Fruit fly (Drosophila melanogaster) whole organism, embryonic: ENCODE data around the gene Pxn.

Source experiments
- BEAF-32 ChIP-seq: fragments of 200-800 bp; sonication (Bioruptor generic); optimal IDR thresholded peaks from 3 replicates; lab custom pipeline; 2017; ENCODE audit warnings: missing biosample characterization, missing genetic modification characterization, mild to moderate bottlenecking, moderate library complexity, missing genetic modification reagents
- Bgb ChIP-seq: fragments of 200-800 bp; sonication (Bioruptor generic); IDR thresholded peaks from 2 replicates; pipeline ENCODE4 v1.3.6; 2022; ENCODE audit warnings: missing biosample characterization, missing genetic modification characterization; ENCODE audit not compliant: partially characterized antibody
- CG10979 ChIP-seq: fragments of 200-800 bp; sonication (Bioruptor generic); optimal IDR thresholded peaks from 2 replicates; lab custom pipeline; 2018; ENCODE audit warnings: missing biosample characterization, mild to moderate bottlenecking, missing genetic modification characterization, moderate library complexity
- CG12219 ChIP-seq: fragments of 200-800 bp; sonication (Bioruptor generic); optimal IDR thresholded peaks from 3 replicates; lab custom pipeline; 2018; ENCODE audit warnings: missing biosample characterization, mild to moderate bottlenecking, missing genetic modification characterization
- CG12299 ChIP-seq: fragments of 200-800 bp; sonication (Bioruptor generic); optimal IDR thresholded peaks from 2 replicates; lab custom pipeline; 2018; ENCODE audit warnings: missing biosample characterization, mild to moderate bottlenecking, missing genetic modification characterization
- CG12391 ChIP-seq: fragments of 200-800 bp; sonication (Bioruptor generic); optimal IDR thresholded peaks from 3 replicates; lab custom pipeline; 2018; ENCODE audit warnings: missing biosample characterization, mild to moderate bottlenecking, missing genetic modification characterization, moderate library complexity
- CG13123 ChIP-seq: fragments of 200-800 bp; sonication (Bioruptor generic); optimal IDR thresholded peaks from 2 replicates; lab custom pipeline; 2016; ENCODE audit warnings: missing biosample characterization, missing genetic modification characterization
- CG14050 ChIP-seq: fragments of 200-800 bp; sonication (Bioruptor generic); IDR thresholded peaks from 3 replicates; pipeline ENCODE4 v1.3.6; 2022; ENCODE audit warnings: missing biosample characterization, missing genetic modification characterization
- CG14667 ChIP-seq: fragments of 200-800 bp; sonication (Bioruptor generic); IDR thresholded peaks from 2 replicates; pipeline ENCODE4 v1.3.6; 2022; ENCODE audit warnings: missing biosample characterization, missing genetic modification characterization
- CG15011 ChIP-seq: fragments of 200-800 bp; sonication (Bioruptor generic); optimal IDR thresholded peaks from 3 replicates; lab custom pipeline; 2018; ENCODE audit warnings: missing biosample characterization, mild to moderate bottlenecking, missing genetic modification characterization
- CG16813 ChIP-seq: fragments of 200-800 bp; sonication (Bioruptor generic); IDR thresholded peaks from 3 replicates; pipeline ENCODE4 v1.3.6; 2022; ENCODE audit warnings: missing biosample characterization, missing genetic modification characterization; ENCODE audit not compliant: partially characterized antibody
- CG18619 ChIP-seq: fragments of 200-800 bp; sonication (Bioruptor generic); optimal IDR thresholded peaks from 3 replicates; lab custom pipeline; 2017; ENCODE audit warnings: missing biosample characterization, mild to moderate bottlenecking, missing genetic modification characterization
- CG30020 ChIP-seq: fragments of 200-800 bp; optimal IDR thresholded peaks from 2 replicates; lab custom pipeline; 2019; ENCODE audit warnings: missing biosample characterization, mild to moderate bottlenecking, missing genetic modification characterization, moderate library complexity
- CG4854 ChIP-seq: fragments of 200-800 bp; sonication (Bioruptor generic); optimal IDR thresholded peaks from 2 replicates; lab custom pipeline; 2016; ENCODE audit warnings: missing biosample characterization, missing genetic modification characterization, inconsistent platforms
- CG6175 ChIP-seq: fragments of 200-800 bp; sonication (Bioruptor generic); IDR thresholded peaks from 3 replicates; pipeline ENCODE4 v1.3.6; 2022; ENCODE audit warnings: missing biosample characterization, missing genetic modification characterization
- CG7372 ChIP-seq: fragments of 200-800 bp; sonication (Bioruptor generic); IDR thresholded peaks from 2 replicates; pipeline ENCODE4 v1.3.6; 2022; ENCODE audit warnings: missing biosample characterization, missing genetic modification characterization
- CG7963 ChIP-seq: fragments of 200-800 bp; sonication (Bioruptor generic); IDR thresholded peaks from 3 replicates; pipeline ENCODE4 v1.3.6; 2022; ENCODE audit warnings: missing biosample characterization, missing genetic modification characterization; ENCODE audit not compliant: partially characterized antibody
- CG8924 ChIP-seq: fragments of 200-800 bp; optimal IDR thresholded peaks from 3 replicates; lab custom pipeline; 2019; ENCODE audit warnings: missing biosample characterization, mild to moderate bottlenecking, missing genetic modification characterization, moderate library complexity
- CTCF ChIP-seq: fragments of 200-800 bp; sonication (Bioruptor generic); optimal IDR thresholded peaks from 2 replicates; lab custom pipeline; 2017; ENCODE audit warnings: missing biosample characterization, mild to moderate bottlenecking, missing genetic modification characterization, moderate library complexity
- CrebB ChIP-seq: fragments of 200-800 bp; sonication (Bioruptor generic); optimal IDR thresholded peaks from 3 replicates; lab custom pipeline; 2018; ENCODE audit warnings: missing biosample characterization, mild to moderate bottlenecking, missing genetic modification characterization
- D19A ChIP-seq: fragments of 200-800 bp; optimal IDR thresholded peaks from 3 replicates; lab custom pipeline; 2019; ENCODE audit warnings: missing biosample characterization, mild to moderate bottlenecking, missing genetic modification characterization, moderate library complexity
- Dad ChIP-seq: fragments of 200-800 bp; sonication (Bioruptor generic); optimal IDR thresholded peaks from 3 replicates; lab custom pipeline; 2016; ENCODE audit warnings: missing biosample characterization, missing genetic modification characterization
- Deaf1 ChIP-seq: fragments of 200-800 bp; optimal IDR thresholded peaks from 3 replicates; lab custom pipeline; 2019; ENCODE audit warnings: missing biosample characterization, mild to moderate bottlenecking, missing genetic modification characterization, moderate library complexity
- Dll ChIP-seq: fragments of 200-800 bp; sonication (Bioruptor generic); IDR thresholded peaks from 4 replicates; pipeline ENCODE4 v1.3.6; 2022; ENCODE audit warnings: missing biosample characterization, missing genetic modification characterization; ENCODE audit not compliant: partially characterized antibody
- Fer1 ChIP-seq: fragments of 200-800 bp; sonication (Bioruptor generic); optimal IDR thresholded peaks from 2 replicates; lab custom pipeline; 2017; ENCODE audit warnings: missing biosample characterization, mild to moderate bottlenecking, missing genetic modification characterization
- Fer3 ChIP-seq: fragments of 200-800 bp; sonication (Bioruptor generic); optimal IDR thresholded peaks from 2 replicates; lab custom pipeline; 2018; ENCODE audit warnings: missing biosample characterization, mild to moderate bottlenecking, missing genetic modification characterization, moderate library complexity
- GATAe ChIP-seq: fragments of 200-800 bp; sonication (Bioruptor generic); conservative IDR thresholded peaks from 2 replicates; pipeline ENCODE4 v1.3.6; 2022; ENCODE audit warnings: missing biosample characterization, missing genetic modification characterization
- Oli ChIP-seq: fragments of 200-800 bp; sonication (Bioruptor generic); optimal IDR thresholded peaks from 2 replicates; lab custom pipeline; 2018; ENCODE audit warnings: missing biosample characterization, mild to moderate bottlenecking, missing genetic modification characterization, moderate library complexity
- Ravus ChIP-seq: fragments of 200-800 bp; sonication (Bioruptor generic); IDR thresholded peaks from 2 replicates; pipeline ENCODE4 v1.3.6; 2022; ENCODE audit warnings: missing biosample characterization, missing genetic modification characterization
- bbx ChIP-seq: fragments of 200-800 bp; sonication (Bioruptor generic); IDR thresholded peaks from 2 replicates; pipeline ENCODE4 v1.3.6; 2022; ENCODE audit warnings: missing biosample characterization, missing genetic modification characterization; ENCODE audit not compliant: partially characterized antibody
- btn ChIP-seq: fragments of 200-800 bp; sonication (Bioruptor generic); optimal IDR thresholded peaks from 2 replicates; lab custom pipeline; 2016; ENCODE audit warnings: missing biosample characterization, missing genetic modification characterization
- en ChIP-seq: fragments of 200-800 bp; sonication (Bioruptor generic); optimal IDR thresholded peaks from 2 replicates; lab custom pipeline; 2016; ENCODE audit warnings: missing biosample characterization, missing genetic modification characterization
- eve ChIP-seq, 2 experiments: fragments of >200 bp; optimal IDR thresholded peaks; 2 replicates each; lab custom pipeline; 2017; ENCODE audit warnings: missing biosample characterization in 2 of 2, missing genetic modification characterization in 2 of 2
- exex ChIP-seq: fragments of 200-800 bp; sonication (Bioruptor generic); optimal IDR thresholded peaks from 4 replicates; lab custom pipeline; 2018; ENCODE audit warnings: missing biosample characterization, mild to moderate bottlenecking, missing genetic modification characterization, moderate library complexity
- gfzf ChIP-seq: fragments of 200-800 bp; sonication (Bioruptor generic); optimal IDR thresholded peaks from 2 replicates; lab custom pipeline; 2016; ENCODE audit warnings: missing biosample characterization, mild to moderate bottlenecking, missing genetic modification characterization, moderate library complexity
- klu ChIP-seq: fragments of 200-800 bp; sonication (Bioruptor generic); IDR thresholded peaks from 2 replicates; pipeline ENCODE4 v1.3.6; 2022; ENCODE audit warnings: missing biosample characterization, missing genetic modification characterization
- knrl ChIP-seq: fragments of 200-800 bp; sonication (Bioruptor generic); IDR thresholded peaks from 3 replicates; pipeline ENCODE4 v1.3.6; 2022; ENCODE audit warnings: missing biosample characterization, missing genetic modification characterization; ENCODE audit not compliant: partially characterized antibody
- mld ChIP-seq: fragments of 200-800 bp; sonication (Bioruptor generic); IDR thresholded peaks from 3 replicates; pipeline ENCODE4 v1.3.6; 2022; ENCODE audit warnings: missing biosample characterization, missing genetic modification characterization; ENCODE audit not compliant: partially characterized antibody
- peb ChIP-seq: fragments of 200-800 bp; sonication (Bioruptor generic); IDR thresholded peaks from 2 replicates; pipeline ENCODE4 v1.3.6; 2022; ENCODE audit warnings: missing biosample characterization, missing genetic modification characterization
- pho ChIP-seq: fragments of 200-800 bp; sonication (Bioruptor generic); optimal IDR thresholded peaks from 2 replicates; lab custom pipeline; 2016; ENCODE audit warnings: missing biosample characterization, missing genetic modification characterization
- prd ChIP-seq, 3 experiments: fragments of >200 bp in 2 of 3; fragments of 200-800 bp in 1 of 3; sonication (Bioruptor generic) in 1 of 3; optimal IDR thresholded peaks in 2 of 3; IDR thresholded peaks in 1 of 3; 2 replicates in 2 of 3; 3 replicates in 1 of 3; pipeline versions ENCODE4 v1.3.6 to Lab custom; 2017 to 2022; ENCODE audit warnings: missing biosample characterization in 1 of 3, missing genetic modification characterization in 1 of 3
- psq ChIP-seq: fragments of 200-800 bp; sonication (Bioruptor generic); optimal IDR thresholded peaks from 2 replicates; lab custom pipeline; 2017; ENCODE audit warnings: missing biosample characterization, missing genetic modification characterization
- salm ChIP-seq: fragments of 200-800 bp; sonication (Bioruptor generic); optimal IDR thresholded peaks from 2 replicates; lab custom pipeline; 2018; ENCODE audit warnings: missing biosample characterization, mild to moderate bottlenecking, missing genetic modification characterization
- schlank ChIP-seq: fragments of 200-800 bp; sonication (Bioruptor generic); optimal IDR thresholded peaks from 2 replicates; lab custom pipeline; 2018; ENCODE audit warnings: missing biosample characterization, mild to moderate bottlenecking, missing genetic modification characterization
- sens ChIP-seq: fragments of 200-800 bp; sonication (Bioruptor generic); peaks from one replicate; lab custom pipeline; 2016; ENCODE audit warnings: missing biosample characterization, missing genetic modification characterization
- tx ChIP-seq: fragments of 200-800 bp; sonication (Bioruptor generic); optimal IDR thresholded peaks from 2 replicates; lab custom pipeline; 2016; ENCODE audit warnings: missing biosample characterization, missing genetic modification characterization
- wor ChIP-seq: fragments of 200-800 bp; sonication (Bioruptor generic); IDR thresholded peaks from 2 replicates; pipeline ENCODE4 v1.3.6; 2022; ENCODE audit warnings: missing biosample characterization, missing genetic modification characterization
- zfh1 ChIP-seq: fragments of 200-800 bp; sonication (Bioruptor generic); IDR thresholded peaks from 3 replicates; pipeline ENCODE4 v1.3.6; 2022; ENCODE audit warnings: missing biosample characterization, missing genetic modification characterization

The Pxn gene

DNA sequence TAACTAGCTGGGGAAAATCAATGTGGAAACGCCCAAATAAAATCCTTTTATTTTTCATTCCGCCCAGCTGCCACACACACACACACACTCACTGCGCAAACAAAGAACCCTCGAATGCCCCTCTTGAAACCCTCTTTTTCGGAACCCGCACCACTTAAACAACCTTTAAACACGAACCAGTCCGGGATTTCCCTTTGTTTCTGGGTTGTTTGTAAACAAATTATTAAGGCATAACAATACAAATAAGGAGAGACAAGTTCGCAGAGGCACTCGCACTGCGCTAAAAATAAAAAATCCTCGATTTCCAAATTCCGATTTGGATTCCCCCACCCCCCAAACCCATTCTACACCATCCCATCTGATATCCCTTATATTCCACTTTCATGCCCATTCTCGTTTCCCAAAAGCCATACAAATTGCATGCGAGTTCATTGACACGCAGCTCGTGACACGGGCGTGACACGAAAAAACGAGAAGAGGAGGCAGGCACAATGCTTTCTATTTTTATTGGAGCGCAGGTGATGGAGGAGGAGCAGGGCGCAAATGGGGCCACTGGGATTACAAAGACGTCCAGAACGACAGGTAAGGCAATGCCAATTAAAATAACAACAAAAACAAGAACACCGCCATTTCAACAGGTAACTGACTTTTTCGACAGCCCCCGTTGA lies 50.2 kb downstream of the Pxn start (continued):
- TF ChIP-seq klu (GFP tag; lab: Robert Waterston, UW) (no peak), CG16813 (GFP tag; lab: Robert Waterston, UW) (peak; percentile 69), CG7963 (GFP tag; lab: Robert Waterston, UW) (peak; percentile 60; the same call in 2 of the 3 replicates), sens (GFP tag; lab: Kevin White, UChicago) (peak; percentile 23), peb (GFP tag; lab: Robert Waterston, UW) (no peak), knrl (GFP tag; lab: Robert Waterston, UW) (peak; percentile 28; the same call in 1 of the 3 replicates), CG13123 (GFP tag; lab: Kevin White, UChicago) (no peak), mld (GFP tag; lab: Robert Waterston, UW) (peak; percentile 83), eve (GFP tag; optimal IDR thresholded peaks at IDR 0.05; lab: Kevin White, UChicago) (no peak), D19A (tag; lab: Kevin White, UChicago) (no peak), BEAF-32 (GFP tag; lab: Kevin White, UChicago) (peak; percentile 57), Bgb (GFP tag; lab: Robert Waterston, UW) (peak; percentile 53), Dll (GFP tag; lab: Robert Waterston, UW) (peak; percentile 86), GATAe (GFP tag; lab: Robert Waterston, UW) (no peak), CG6175 (no peak)
- TF ChIP-seq, all 482 proteins: peak for 34

DNA sequence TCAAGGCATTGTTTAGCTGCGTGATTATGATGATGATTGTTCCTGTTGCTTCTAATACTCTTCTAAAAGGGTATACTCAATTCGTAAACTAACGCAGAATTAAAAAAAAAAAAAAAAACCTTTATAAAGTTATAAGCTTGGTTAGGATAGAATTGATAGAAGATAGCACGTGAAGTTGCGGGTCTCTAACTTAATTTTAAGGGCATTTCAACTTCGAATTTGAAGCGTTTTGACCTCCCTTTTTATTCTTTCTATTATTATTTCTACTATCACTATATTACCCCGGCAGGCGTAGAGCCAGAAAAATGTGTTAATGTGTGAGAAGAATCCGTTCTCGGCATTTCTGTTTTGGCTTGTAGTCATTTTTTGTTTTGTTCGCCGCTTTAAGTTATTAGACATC lies 51.1 kb downstream of the Pxn start:
- TF ChIP-seq Fer3 (tag; lab: Kevin White, UChicago) (peak; percentile 59), Fer1 (GFP tag; lab: Kevin White, UChicago) (peak; percentile 46), CG14050 (GFP tag; lab: Robert Waterston, UW) (0 out of 3 replicates have a peak, but pooled peaks have one; percentile 26), CG14667 (peak; percentile 47), CG12391 (tag; lab: Kevin White, UChicago) (peak; percentile 70), wor (GFP tag; lab: Robert Waterston, UW) (peak; percentile 53; the same call in 1 of the 2 replicates), CG18619 (GFP tag; lab: Kevin White, UChicago) (peak; percentile 16), Oli (peak; percentile 67), CTCF (GFP tag; lab: Kevin White, UChicago) (no peak), CrebB (tag; lab: Kevin White, UChicago) (no peak), Ravus (GFP tag; lab: Robert Waterston, UW) (no peak; the same call in 1 of the 2 replicates), prd (optimal IDR thresholded peaks at IDR 0.05; lab: Kevin White, UChicago) (no peak), prd (GFP tag; IDR thresholded peaks at IDR 0.05; lab: Robert Waterston, UW) (peak; percentile 47; the same call in 2 of the 3 replicates), pho (no peak), Dad (GFP tag; lab: Kevin White, UChicago) (peak; percentile 33), CG12299 (tag; lab: Kevin White, UChicago) (no peak), CG7372 (GFP tag; lab: Robert Waterston, UW) (peak; percentile 28; the same call in 1 of the 2 replicates), btn (GFP tag; lab: Kevin White, UChicago) (no peak), CG15011 (GFP tag; lab: Kevin White, UChicago) (peak; percentile 12), gfzf (no peak), CG10979 (peak; percentile 79), psq (GFP tag; lab: Kevin White, UChicago) (no peak), CG4854 (GFP tag; lab: Kevin White, UChicago) (no peak), CG30020 (tag; lab: Kevin White, UChicago) (peak; percentile 10), zfh1 (GFP tag; lab: Robert Waterston, UW) (no peak), salm (tag; lab: Kevin White, UChicago) (peak; percentile 31), schlank (tag; lab: Kevin White, UChicago) (no peak), tx (GFP tag; lab: Kevin White, UChicago) (peak; percentile 30), bbx (GFP tag; lab: Robert Waterston, UW) (no peak), exex (tag; lab: Kevin White, UChicago) (no peak), Deaf1 (peak; percentile 31), en (GFP tag; lab: Kevin White, UChicago) (no peak), CG12219 (GFP tag; lab: Kevin White, UChicago) (peak; percentile 10), CG8924 (tag; lab: Kevin White, UChicago) (peak; percentile 66)
